Worm (Caenorhabditis elegans) whole organism, mixed stage, embryonic: ENCODE results near the gene tag-196.

ENCODE experiments used
- ceh-83 ChIP-seq: fragments of 200-800 bp; sonication (Bioruptor generic); optimal IDR thresholded peaks from 2 replicates; lab custom pipeline; 2018; ENCODE audit warnings: mild to moderate bottlenecking, missing genetic modification characterization, missing compliant biosample characterization
- cnd-1 ChIP-seq: fragments of 200-800 bp; sonication (Bioruptor generic); optimal IDR thresholded peaks from 2 replicates; lab custom pipeline; 2018; ENCODE audit warnings: mild to moderate bottlenecking, missing genetic modification characterization, missing compliant biosample characterization
- drap-1 ChIP-seq: fragments of 200-800 bp; sonication (Bioruptor generic); optimal IDR thresholded peaks from 3 replicates; lab custom pipeline; 2018; ENCODE audit warnings: mild to moderate bottlenecking, missing genetic modification characterization, missing compliant biosample characterization
- elt-1 ChIP-seq: sonication (generic microtip); optimal IDR thresholded peaks from 2 replicates; lab custom pipeline; 2017; ENCODE audit warnings: missing genetic modification characterization, mild to moderate bottlenecking, missing compliant biosample characterization, antibody characterized with exemption, moderate library complexity, borderline replicate concordance; ENCODE audit not compliant: insufficient read depth
- elt-3 ChIP-seq: fragments of 150-350 bp; optimal IDR thresholded peaks from 2 replicates; lab custom pipeline; 2014; ENCODE audit warnings: missing biosample characterization, missing genetic modification characterization
- lsy-2 ChIP-seq: fragments of 150-350 bp; optimal IDR thresholded peaks from 2 replicates; lab custom pipeline; 2014; ENCODE audit warnings: missing biosample characterization, missing genetic modification characterization
- mab-5 ChIP-seq: fragments of 150-350 bp; optimal IDR thresholded peaks from 2 replicates; lab custom pipeline; 2014; ENCODE audit warnings: missing biosample characterization, missing genetic modification characterization
- nhr-12 ChIP-seq: fragments of 150-350 bp; optimal IDR thresholded peaks from 2 replicates; lab custom pipeline; 2014; ENCODE audit warnings: missing biosample characterization, missing genetic modification characterization
- nhr-237 ChIP-seq: fragments of 150-350 bp; optimal IDR thresholded peaks from 2 replicates; lab custom pipeline; 2014; ENCODE audit warnings: missing biosample characterization, missing genetic modification characterization
- pha-4 ChIP-seq: fragments of 150-350 bp; optimal IDR thresholded peaks from 2 replicates; lab custom pipeline; 2018; ENCODE audit warnings: missing biosample characterization, missing genetic modification reagents, missing genetic modification characterization
- snpc-4 ChIP-seq: fragments of 150-350 bp; optimal IDR thresholded peaks from 2 replicates; lab custom pipeline; 2014; ENCODE audit warnings: missing biosample characterization, missing genetic modification characterization

DNA sequence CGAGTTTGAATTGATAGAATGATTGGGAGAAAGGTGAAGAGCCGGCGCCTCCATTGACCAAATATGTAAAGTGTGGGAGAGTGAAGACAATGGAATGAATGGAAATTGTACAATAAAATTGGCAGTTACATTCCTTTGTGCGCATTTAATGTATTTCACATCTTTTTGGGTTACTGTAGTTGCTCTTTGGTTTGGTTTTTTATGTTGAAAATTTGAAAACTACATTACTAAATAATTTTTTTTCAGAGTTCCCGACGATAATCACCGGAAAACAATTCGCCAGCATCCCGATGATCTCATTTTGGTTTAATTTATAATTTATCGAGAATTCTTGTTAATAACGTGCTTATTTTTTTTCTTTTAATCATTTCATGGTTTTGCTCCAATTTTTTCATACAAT is 13.8 kb upstream of the tag-196 start, which contains the start of gene C10B5.1:
- TF ChIP-seq nhr-237: no peak
- no peak for TF ChIP-seq elt-3
- TF ChIP-seq nhr-12 (tag; lab: Kevin White, UChicago): no peak
- no peak for TF ChIP-seq cnd-1 (tag; lab: Kevin White, UChicago)
- TF ChIP-seq elt-1 (tag; lab: Kevin White, UChicago): no peak
- no peak for TF ChIP-seq lsy-2
- TF ChIP-seq mab-5 (tag; lab: Kevin White, UChicago): no peak
- no peak for TF ChIP-seq snpc-4 (tag; lab: Kevin White, UChicago)
- no peak for TF ChIP-seq pha-4 (tag; lab: Kevin White, UChicago)
- TF ChIP-seq drap-1 (GFP tag; lab: Kevin White, UChicago): no peak
- no peak for TF ChIP-seq ceh-83
